Fruit fly (Drosophila melanogaster): ENCODE data around the gene elgi.

Gene elgi

DNA sequence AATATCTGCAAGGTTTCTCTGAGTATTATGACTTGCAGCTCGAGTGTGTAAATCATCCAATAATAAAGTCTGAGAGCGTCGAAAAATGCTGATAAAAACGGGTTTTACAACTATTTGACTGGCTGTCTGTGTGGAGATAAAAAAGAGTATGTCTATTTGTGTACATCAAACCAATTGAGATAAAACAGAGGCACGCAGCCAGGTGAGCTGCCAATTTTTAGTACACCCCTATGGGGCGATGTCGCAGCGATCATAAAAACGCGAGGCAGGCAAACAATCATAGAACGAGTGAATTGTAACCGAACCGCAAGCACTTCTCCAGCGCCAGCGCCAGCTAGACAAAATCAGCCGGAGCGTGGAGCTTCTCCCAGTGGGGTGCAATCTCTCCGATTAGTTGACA lies 23.6 kb downstream of the elgi start, which contains the start of gene CG17027:
Gene CG17027 (plus strand): TSS at position 189 of the 400 bp plus-strand sequence.
- TF ChIP-seq fkh (GFP tag; optimal IDR thresholded peaks at IDR 0.05) (peak; percentile 51), Blimp-1 (GFP tag; optimal IDR thresholded peaks at IDR 0.05) (no peak)

DNA sequence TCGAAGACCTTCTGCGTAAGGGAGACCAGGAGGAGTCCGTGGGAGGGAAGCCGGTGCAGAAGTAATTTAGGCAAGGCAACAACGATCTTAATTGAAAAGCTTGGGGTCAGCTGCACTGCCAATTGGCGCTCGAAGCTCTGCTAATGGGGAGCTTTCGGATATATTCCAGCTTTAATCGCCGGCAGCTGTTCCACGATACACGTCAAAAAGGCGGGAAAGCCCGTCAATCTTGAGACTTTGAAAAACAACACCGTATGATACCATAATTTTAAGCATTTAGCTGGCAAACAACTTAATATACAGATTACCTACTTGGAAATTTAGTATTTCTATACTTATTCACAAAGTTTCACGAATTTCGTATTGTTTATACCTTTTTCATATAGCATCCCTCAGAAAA lies 25.1 kb downstream of the elgi start:
- no peak for TF ChIP-seq CG32006 (GFP tag; optimal IDR thresholded peaks at IDR 0.05)
- TF ChIP-seq vri (GFP tag; optimal IDR thresholded peaks at IDR 0.05) = peak; percentile 9

DNA sequence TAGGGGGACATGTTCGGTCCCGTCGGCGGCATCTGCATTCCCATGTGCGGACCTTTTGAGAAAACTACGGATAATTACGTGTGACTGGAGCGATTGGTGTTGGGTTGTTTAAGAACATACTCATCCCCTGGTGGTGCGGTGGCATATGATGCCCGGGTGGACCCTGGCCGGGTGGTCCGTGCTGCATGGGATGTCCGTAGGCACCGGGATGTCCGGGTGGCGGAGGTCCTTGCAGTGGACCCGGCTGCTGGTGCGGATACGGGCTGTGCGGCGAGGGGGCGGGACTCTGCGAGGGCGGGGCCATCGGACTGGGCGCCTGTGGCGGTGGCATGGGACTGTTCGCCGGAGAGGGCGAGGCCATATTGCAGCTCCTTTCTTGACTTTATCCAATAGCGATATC lies 25.8 kb downstream of the elgi start:
- TF ChIP-seq esn (GFP tag; optimal IDR thresholded peaks at IDR 0.05) = no peak
- TF ChIP-seq fd85E (GFP tag; optimal IDR thresholded peaks at IDR 0.05) = no peak
- no peak for TF ChIP-seq OdsH (GFP tag; optimal IDR thresholded peaks at IDR 0.05)
- no peak for TF ChIP-seq svp (GFP tag)
- no peak for TF ChIP-seq CG6163 (GFP tag; IDR thresholded peaks at IDR 0.05)
- no peak for TF ChIP-seq pdm3 (GFP tag; optimal IDR thresholded peaks at IDR 0.05)
- no peak for TF ChIP-seq dsx (GFP tag; optimal IDR thresholded peaks at IDR 0.05; ENCODE audit: poor library complexity, severe bottlenecking)
- no peak for TF ChIP-seq CG10631 (GFP tag; optimal IDR thresholded peaks at IDR 0.05)
- TF ChIP-seq Eip75B (GFP tag; optimal IDR thresholded peaks at IDR 0.05) = no peak
- no peak for TF ChIP-seq CG6808 (GFP tag; optimal IDR thresholded peaks at IDR 0.05)
- TF ChIP-seq CG6792 (GFP tag; optimal IDR thresholded peaks at IDR 0.05) = no peak
- no peak for TF ChIP-seq CG16779 (tag; optimal IDR thresholded peaks at IDR 0.05)
- no peak for TF ChIP-seq CG34406 (GFP tag; optimal IDR thresholded peaks at IDR 0.05)
- TF ChIP-seq lz (GFP tag; optimal IDR thresholded peaks at IDR 0.05) = no peak
- TF ChIP-seq CG31627 (GFP tag; optimal IDR thresholded peaks at IDR 0.05) = no peak
- TF ChIP-seq CG10669 (GFP tag; optimal IDR thresholded peaks at IDR 0.05) = no peak
- TF ChIP-seq ss (GFP tag; optimal IDR thresholded peaks at IDR 0.05) = no peak
- no peak for TF ChIP-seq acj6 (GFP tag; optimal IDR thresholded peaks at IDR 0.05)
- TF ChIP-seq achi (GFP tag; optimal IDR thresholded peaks at IDR 0.05) = no peak
- no peak for TF ChIP-seq CG4318 (GFP tag; optimal IDR thresholded peaks at IDR 0.05)

DNA sequence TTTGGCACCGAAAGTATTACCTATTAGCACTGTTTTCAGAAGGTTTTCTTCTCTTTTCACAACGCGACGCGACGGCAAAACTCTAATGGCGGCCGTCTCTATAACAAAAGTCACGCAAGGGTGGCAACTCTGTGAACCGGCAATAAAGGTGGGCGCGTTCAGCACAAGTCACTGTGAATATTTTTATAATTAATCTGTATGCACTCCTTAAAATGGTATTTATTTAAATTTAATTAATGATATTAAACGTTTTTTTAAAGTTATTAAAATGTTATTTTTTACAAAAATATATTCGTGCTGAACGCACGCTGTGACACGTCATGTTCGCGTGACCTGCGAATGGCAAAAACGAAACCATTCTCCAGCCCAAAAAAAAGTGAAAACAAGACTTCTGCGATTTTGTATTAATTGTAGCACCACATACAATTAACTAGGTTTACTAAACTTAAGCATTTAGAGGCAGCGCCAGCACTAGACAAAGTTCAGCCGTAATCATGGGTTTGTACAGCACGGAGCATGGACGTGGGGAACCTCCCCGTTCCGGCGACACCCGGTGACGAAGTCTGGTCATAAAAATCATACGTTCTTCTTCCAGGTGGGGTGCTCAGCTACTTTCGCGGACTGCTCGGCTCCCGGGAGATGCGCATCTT lies 26.6 kb downstream of the elgi start, which contains the start of the genes brm and Arl1:
Gene brm (minus strand): TSS at position 87 of the 650 bp plus-strand sequence.
Gene Arl1 (plus strand): TSS at position 353 of the 650 bp plus-strand sequence.
- peak; percentile 99 for TF ChIP-seq CG6163 (GFP tag; IDR thresholded peaks at IDR 0.05)
- TF ChIP-seq CG6276 (GFP tag; optimal IDR thresholded peaks at IDR 0.05) = peak; percentile 94
- peak; percentile 96 for TF ChIP-seq CG9139 (GFP tag; optimal IDR thresholded peaks at IDR 0.05)
- TF ChIP-seq vri (GFP tag; optimal IDR thresholded peaks at IDR 0.05) = peak; percentile 94
- peak; percentile 97 for TF ChIP-seq CG11902 (GFP tag; optimal IDR thresholded peaks at IDR 0.05)
- TF ChIP-seq CG3919 (GFP tag; optimal IDR thresholded peaks at IDR 0.05) = peak; percentile 98
- peak; percentile 99 for TF ChIP-seq Eip78C (GFP tag)
- TF ChIP-seq Hr39 (GFP tag; optimal IDR thresholded peaks at IDR 0.05) = peak; percentile 92
- peak; percentile 95 for TF ChIP-seq Sox102F (GFP tag; optimal IDR thresholded peaks at IDR 0.05)
- peak; percentile 97 for TF ChIP-seq net (GFP tag; optimal IDR thresholded peaks at IDR 0.05)
- peak; percentile 96 for TF ChIP-seq cyc (GFP tag; optimal IDR thresholded peaks at IDR 0.05)
- TF ChIP-seq dsx (GFP tag; optimal IDR thresholded peaks at IDR 0.05; ENCODE audit: poor library complexity, severe bottlenecking) = peak; percentile 97
- peak; percentile 99 for TF ChIP-seq eg (GFP tag; IDR thresholded peaks at IDR 0.05)
- no peak for TF ChIP-seq CG16779 (tag; optimal IDR thresholded peaks at IDR 0.05)
- peak; percentile 96 for TF ChIP-seq lz (GFP tag; optimal IDR thresholded peaks at IDR 0.05)
- TF ChIP-seq CG11762 (GFP tag; optimal IDR thresholded peaks at IDR 0.05; ENCODE audit: insufficient read depth) = peak; percentile 95
- peak; percentile 97 for TF ChIP-seq Lpt (GFP tag; optimal IDR thresholded peaks at IDR 0.05)
- TF ChIP-seq Sox14 (GFP tag; optimal IDR thresholded peaks at IDR 0.05) = peak; percentile 95
- peak; percentile 99 for TF ChIP-seq CG4318 (GFP tag; optimal IDR thresholded peaks at IDR 0.05)
- TF ChIP-seq fd59A (GFP tag; optimal IDR thresholded peaks at IDR 0.05) = peak; percentile 97
- peak; percentile 96 for TF ChIP-seq spab (GFP tag; optimal IDR thresholded peaks at IDR 0.05)
- peak; percentile 99 for TF ChIP-seq CG34406 (GFP tag; optimal IDR thresholded peaks at IDR 0.05)
- peak; percentile 98 for TF ChIP-seq dac (GFP tag; optimal IDR thresholded peaks at IDR 0.05)
- TF ChIP-seq topi (GFP tag; optimal IDR thresholded peaks at IDR 0.05) = peak; percentile 96
- TF ChIP-seq Met (GFP tag; optimal IDR thresholded peaks at IDR 0.05) = peak; percentile 94
- TF ChIP-seq pdm3 (GFP tag; optimal IDR thresholded peaks at IDR 0.05) = peak; percentile 96
- TF ChIP-seq esn (GFP tag; optimal IDR thresholded peaks at IDR 0.05) = peak; percentile 96
- TF ChIP-seq CG15336 (GFP tag; IDR thresholded peaks at IDR 0.05) = peak; percentile 98
- TF ChIP-seq salr (GFP tag; optimal IDR thresholded peaks at IDR 0.05) = peak; percentile 96 to 98
- peak; percentile 94 for TF ChIP-seq Eip75B (GFP tag; optimal IDR thresholded peaks at IDR 0.05)

Measured in whole organism, prepupa.